Fruit fly (Drosophila melanogaster): Measurements from ENCODE around the gene CG11714.

The CG11714 gene

dm6 chr3L:11534391-11535246 lies 12.1 kb upstream of the CG11714 start (continued):
- peak; percentile 21 for TF ChIP-seq CG7556 (GFP tag; optimal IDR thresholded peaks at IDR 0.05)
- TF ChIP-seq CG2712 (tag; optimal IDR thresholded peaks at IDR 0.05): peak; percentile 4
- no peak for TF ChIP-seq CG30020 (tag; optimal IDR thresholded peaks at IDR 0.05)
- TF ChIP-seq slp2 (GFP tag; optimal IDR thresholded peaks at IDR 0.05): no peak
- TF ChIP-seq sna (GFP tag; IDR thresholded peaks at IDR 0.05; ENCODE audit: partially characterized antibody): no peak
- TF ChIP-seq CG8388 (GFP tag; optimal IDR thresholded peaks at IDR 0.05): peak; percentile 23
- no peak for TF ChIP-seq CG33557 (GFP tag; optimal IDR thresholded peaks at IDR 0.05)
- TF ChIP-seq CG18619 (GFP tag; optimal IDR thresholded peaks at IDR 0.05): no peak
- no peak; the same call in 2 of the 3 replicates for TF ChIP-seq B-H1 (GFP tag; IDR thresholded peaks at IDR 0.05)
- no peak for TF ChIP-seq CG8359 (GFP tag; optimal IDR thresholded peaks at IDR 0.05; ENCODE audit: borderline replicate concordance)
- no peak for TF ChIP-seq Doc2 (GFP tag; IDR thresholded peaks at IDR 0.05)
- no peak for TF ChIP-seq eve (GFP tag; optimal IDR thresholded peaks at IDR 0.05)
- TF ChIP-seq ind (GFP tag; optimal IDR thresholded peaks at IDR 0.05): peak; percentile 3
- TF ChIP-seq CG12391 (tag; optimal IDR thresholded peaks at IDR 0.05): peak; percentile 24
- TF ChIP-seq Ada2b (GFP tag; IDR thresholded peaks at IDR 0.05): no peak
- 0 out of 3 replicates have a peak, but pooled peaks have one; percentile 26 for TF ChIP-seq CG11456 (GFP tag; IDR thresholded peaks at IDR 0.05)
- no peak for TF ChIP-seq CG4282 (GFP tag; optimal IDR thresholded peaks at IDR 0.05)
- no peak for TF ChIP-seq CG12942 (GFP tag; optimal IDR thresholded peaks at IDR 0.05)
- TF ChIP-seq CG15269 (tag; optimal IDR thresholded peaks at IDR 0.05): peak; percentile 51
- 0 out of 3 replicates have a peak, but pooled peaks have one; percentile 25 for TF ChIP-seq tgo (GFP tag; IDR thresholded peaks at IDR 0.05)
- TF ChIP-seq dan (GFP tag; IDR thresholded peaks at IDR 0.05): no peak
- no peak for TF ChIP-seq CG14050 (GFP tag; IDR thresholded peaks at IDR 0.05)
- TF ChIP-seq slbo (GFP tag; IDR thresholded peaks at IDR 0.05): peak; percentile 50; the same call in 1 of the 2 replicates
- TF ChIP-seq phol (tag; optimal IDR thresholded peaks at IDR 0.05): peak; percentile 8
- no peak for TF ChIP-seq tll (GFP tag; optimal IDR thresholded peaks at IDR 0.05)
- peak; percentile 36; the same call in 2 of the 3 replicates for TF ChIP-seq ci (GFP tag; IDR thresholded peaks at IDR 0.05)
- TF ChIP-seq CG9932 (GFP tag; IDR thresholded peaks at IDR 0.05): peak; percentile 53; the same call in 1 of the 2 replicates
- TF ChIP-seq CG13424 (tag; optimal IDR thresholded peaks at IDR 0.05): peak; percentile 27
- TF ChIP-seq z (GFP tag; IDR thresholded peaks at IDR 0.05): 0 out of 3 replicates have a peak, but pooled peaks have one; percentile 15
- no peak for TF ChIP-seq HmgD (GFP tag; optimal IDR thresholded peaks at IDR 0.05)
- peak; percentile 7; the same call in 1 of the 2 replicates for TF ChIP-seq Drgx (GFP tag; IDR thresholded peaks at IDR 0.05)
- peak; percentile 48 for TF ChIP-seq CG31441 (GFP tag; IDR thresholded peaks at IDR 0.05)
- peak; percentile 54 for TF ChIP-seq CoRest (tag; optimal IDR thresholded peaks at IDR 0.05)
- peak; percentile 17 for TF ChIP-seq nmo (GFP tag; optimal IDR thresholded peaks at IDR 0.05)
- TF ChIP-seq Hr39 (optimal IDR thresholded peaks at IDR 0.05): no peak
- TF ChIP-seq CG2129 (GFP tag; IDR thresholded peaks at IDR 0.05; ENCODE audit: partially characterized antibody): no peak
- no peak for TF ChIP-seq CG13894 (tag; optimal IDR thresholded peaks at IDR 0.05)
- 0 out of 3 replicates have a peak, but pooled peaks have one; percentile 23 for TF ChIP-seq Opbp (GFP tag; IDR thresholded peaks at IDR 0.05; ENCODE audit: partially characterized antibody)
- TF ChIP-seq stc (GFP tag; IDR thresholded peaks at IDR 0.05): no peak
- TF ChIP-seq CG4360 (GFP tag; IDR thresholded peaks at IDR 0.05): no peak
- TF ChIP-seq Mad (GFP tag; optimal IDR thresholded peaks at IDR 0.05): no peak
- TF ChIP-seq CG6813 (GFP tag; optimal IDR thresholded peaks at IDR 0.05): no peak
- TF ChIP-seq gcm (GFP tag; optimal IDR thresholded peaks at IDR 0.05): no peak
- TF ChIP-seq HLHmδ (GFP tag; optimal IDR thresholded peaks at IDR 0.05): no peak
- TF ChIP-seq al (GFP tag; IDR thresholded peaks at IDR 0.05): peak; percentile 47; the same call in 1 of the 2 replicates
- TF ChIP-seq CG13775 (GFP tag; optimal IDR thresholded peaks at IDR 0.05): peak; percentile 13
- 0 out of 3 replicates have a peak, but pooled peaks have one; percentile 20 for TF ChIP-seq CG17361 (GFP tag; IDR thresholded peaks at IDR 0.05)
- TF ChIP-seq zfh1 (GFP tag; IDR thresholded peaks at IDR 0.05): 0 out of 3 replicates have a peak, but pooled peaks have one; percentile 11
